Worm (Caenorhabditis elegans): Measurements from ENCODE around the gene F22H10.6.
A peak's percentile ranks its signal among the peaks of the same experiment; 100 is the strongest.

ce11 chrX:16681910-16682493 is 9.1 kb downstream of the F22H10.6 start:
- TF ChIP-seq dao-5 (tag; optimal IDR thresholded peaks at IDR 0.05): peak; percentile 65
- peak; percentile 96 for TF ChIP-seq W03F9.2 (tag; optimal IDR thresholded peaks at IDR 0.05)
- peak; percentile 99 for TF ChIP-seq him-1 (tag; optimal IDR thresholded peaks at IDR 0.05)
